Worm (Caenorhabditis elegans) whole organism, L1 larva: ENCODE results near the gene glc-3.

Experiments
- ceh-82 ChIP-seq, 3 experiments: fragments of 150-350 bp in 1 of 3; sonication (generic microtip) in 2 of 3; optimal IDR thresholded peaks; 2 replicates each; lab custom pipeline; 2014 to 2017; ENCODE audit warnings: missing biosample characterization in 3 of 3, missing genetic modification characterization in 3 of 3
- lin-15B ChIP-seq: fragments of 150-350 bp; sonication (generic microtip); optimal IDR thresholded peaks from 3 replicates; lab custom pipeline; 2014; ENCODE audit warnings: missing biosample characterization, missing genetic modification characterization
- unc-130 ChIP-seq: fragments of 150-350 bp; optimal IDR thresholded peaks from 2 replicates; lab custom pipeline; 2017; ENCODE audit warnings: missing biosample characterization, missing genetic modification characterization, inconsistent platforms

DNA sequence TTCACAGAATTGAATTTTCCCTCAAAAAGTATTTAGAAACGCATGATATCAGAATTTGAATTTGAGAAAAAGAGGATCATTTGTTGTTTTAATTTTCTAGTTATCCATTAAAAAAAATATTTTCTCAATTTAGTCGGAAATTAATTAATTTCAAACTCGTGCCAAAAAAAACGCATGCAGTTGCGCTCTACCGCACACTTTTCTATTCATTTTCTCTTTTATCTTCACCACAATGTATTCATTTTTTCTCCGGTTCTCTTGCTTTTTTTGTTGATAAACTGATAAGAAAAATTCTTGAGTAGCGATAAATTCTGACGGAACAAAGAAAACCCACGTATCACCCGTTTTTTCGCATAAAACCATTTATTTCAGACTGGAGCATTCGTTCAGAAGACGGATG, 20.5 kb downstream of the glc-3 start, which contains the start of gene acl-6:
- peak in 1 of 3 experiments; percentile 36 for TF ChIP-seq ceh-82 (tag; optimal IDR thresholded peaks at IDR 0.05; lab: Kevin White, UChicago)
- no peak for TF ChIP-seq unc-130 (tag; lab: Kevin White, UChicago)
- TF ChIP-seq lin-15B (tag; lab: Kevin White, UChicago), result no peak
